Fruit fly (Drosophila melanogaster) S2 (cell line): ENCODE results near the gene Send2.

ENCODE experiments used
- CG8478 ChIP-seq: fragments of >200 bp; optimal IDR thresholded peaks from 2 replicates; lab custom pipeline; 2018
- CTCF ChIP-seq, 2 experiments: fragments of >200 bp; optimal IDR thresholded peaks; 2 replicates each; lab custom pipeline; 2018

- no peak for TF ChIP-seq CTCF (optimal IDR thresholded peaks at IDR 0.05; lab: Kevin White, UChicago)
- no peak for TF ChIP-seq CG8478 (lab: Kevin White, UChicago)
Measured at dm6 chr2L:14340964-14341363, 5.5 kb downstream of the Send2 start.
